Fruit fly (Drosophila melanogaster) whole organism: ENCODE results near the gene Sem1.

ENCODE experiments used
- CG8478 ChIP-seq: fragments of >200 bp; optimal IDR thresholded peaks from 2 replicates; lab custom pipeline; 2018; ENCODE audit warnings: inconsistent platforms
- Dll ChIP-seq: fragments of >200 bp; optimal IDR thresholded peaks from 2 replicates; lab custom pipeline; 2017
- EcR ChIP-seq, 2 experiments: fragments of >200 bp; optimal IDR thresholded peaks; 2 replicates each; lab custom pipeline; 2017; ENCODE audit warnings: missing biosample characterization in 2 of 2, missing genetic modification characterization in 2 of 2, missing genetic modification reagents in 2 of 2
- pan ChIP-seq: fragments of >200 bp; optimal IDR thresholded peaks from 2 replicates; lab custom pipeline; 2017
- psq ChIP-seq: fragments of >200 bp; optimal IDR thresholded peaks from 2 replicates; lab custom pipeline; 2017
- usp ChIP-seq: fragments of >200 bp; optimal IDR thresholded peaks from 2 replicates; lab custom pipeline; 2017; ENCODE audit warnings: missing biosample characterization, missing genetic modification characterization, mixed read lengths

The Sem1 gene

dm6 chr2L:7038404-7039341 is 25.1 kb upstream of the Sem1 start:
- TF ChIP-seq pan (lab: Kevin White, UChicago) (no peak), psq (lab: Kevin White, UChicago) (no peak), Dll (lab: Kevin White, UChicago) (no peak), CG8478 (lab: Kevin White, UChicago) (no peak), usp (GFP tag; lab: Kevin White, UChicago) (no peak), EcR (GFP tag; optimal IDR thresholded peaks at IDR 0.05; lab: Kevin White, UChicago) (peak in 1 of 2 experiments; percentile 47)

dm6 chr2L:7039342-7039684 is 24.5 kb upstream of the Sem1 start:
- TF ChIP-seq pan (lab: Kevin White, UChicago) (no peak), Dll (lab: Kevin White, UChicago) (no peak), EcR (GFP tag; optimal IDR thresholded peaks at IDR 0.05; lab: Kevin White, UChicago) (no peak), usp (GFP tag; lab: Kevin White, UChicago) (no peak), psq (lab: Kevin White, UChicago) (no peak), CG8478 (lab: Kevin White, UChicago) (no peak)

- TF ChIP-seq usp (GFP tag; lab: Kevin White, UChicago), result no peak
- TF ChIP-seq pan (lab: Kevin White, UChicago), result no peak
- no peak for TF ChIP-seq Dll (lab: Kevin White, UChicago)
- no peak for TF ChIP-seq EcR (GFP tag; optimal IDR thresholded peaks at IDR 0.05; lab: Kevin White, UChicago)
- no peak for TF ChIP-seq CG8478 (lab: Kevin White, UChicago)
- TF ChIP-seq psq (lab: Kevin White, UChicago), result no peak
These were observed 21.5 kb upstream of the Sem1 start for dm6 chr2L:7042150-7042811.

dm6 chr2L:7043039-7043905 is 20.5 kb upstream of the Sem1 start:
- no peak for TF ChIP-seq pan (lab: Kevin White, UChicago)
- TF ChIP-seq CG8478 (lab: Kevin White, UChicago), result no peak
- TF ChIP-seq EcR (GFP tag; optimal IDR thresholded peaks at IDR 0.05; lab: Kevin White, UChicago), result no peak
- TF ChIP-seq usp (GFP tag; lab: Kevin White, UChicago), result no peak
- no peak for TF ChIP-seq Dll (lab: Kevin White, UChicago)
- TF ChIP-seq psq (lab: Kevin White, UChicago), result no peak

- TF ChIP-seq usp (GFP tag; lab: Kevin White, UChicago) (no peak), pan (lab: Kevin White, UChicago) (no peak), CG8478 (lab: Kevin White, UChicago) (no peak), Dll (lab: Kevin White, UChicago) (no peak)
These were observed 16.1 kb upstream of the Sem1 start for dm6 chr2L:7047703-7048102.

- no peak for TF ChIP-seq EcR (GFP tag; optimal IDR thresholded peaks at IDR 0.05; lab: Kevin White, UChicago)
- no peak for TF ChIP-seq usp (GFP tag; lab: Kevin White, UChicago)
- no peak for TF ChIP-seq CG8478 (lab: Kevin White, UChicago)
- TF ChIP-seq psq (lab: Kevin White, UChicago), result no peak
- TF ChIP-seq Dll (lab: Kevin White, UChicago), result no peak
- TF ChIP-seq pan (lab: Kevin White, UChicago), result peak; percentile 92
These were observed 14.7 kb upstream of the Sem1 start for dm6 chr2L:7049009-7049647.

dm6 chr2L:7049680-7050289 is 14.0 kb upstream of the Sem1 start:
- no peak for TF ChIP-seq pan (lab: Kevin White, UChicago)

dm6 chr2L:7050492-7051182 is 13.1 kb upstream of the Sem1 start:
- TF ChIP-seq psq (lab: Kevin White, UChicago) (no peak), Dll (lab: Kevin White, UChicago) (no peak)

dm6 chr2L:7051740-7052139 is 12.0 kb upstream of the Sem1 start:
- TF ChIP-seq Dll (lab: Kevin White, UChicago) (no peak), EcR (GFP tag; optimal IDR thresholded peaks at IDR 0.05; lab: Kevin White, UChicago) (no peak), CG8478 (lab: Kevin White, UChicago) (no peak), usp (GFP tag; lab: Kevin White, UChicago) (no peak), pan (lab: Kevin White, UChicago) (no peak), psq (lab: Kevin White, UChicago) (no peak)
